Worm (Caenorhabditis elegans) whole organism, mixed stage, embryonic: ENCODE measurements around the gene citk-1.

Experiments used
- blmp-1 ChIP-seq: fragments of 150-350 bp; optimal IDR thresholded peaks from 2 replicates; lab custom pipeline; 2014; ENCODE audit warnings: missing biosample characterization, missing genetic modification characterization
- ceh-83 ChIP-seq: fragments of 200-800 bp; sonication (Bioruptor generic); optimal IDR thresholded peaks from 2 replicates; lab custom pipeline; 2018; ENCODE audit warnings: mild to moderate bottlenecking, missing genetic modification characterization, missing compliant biosample characterization
- elt-3 ChIP-seq: fragments of 150-350 bp; optimal IDR thresholded peaks from 2 replicates; lab custom pipeline; 2014; ENCODE audit warnings: missing biosample characterization, missing genetic modification characterization
- lin-13 ChIP-seq: fragments of 150-350 bp; optimal IDR thresholded peaks from 2 replicates; lab custom pipeline; 2014; ENCODE audit warnings: missing biosample characterization, missing genetic modification characterization
- nhr-2 ChIP-seq: fragments of 150-350 bp; optimal IDR thresholded peaks from 2 replicates; lab custom pipeline; 2014; ENCODE audit warnings: missing biosample characterization, missing genetic modification characterization
- nhr-237 ChIP-seq: fragments of 150-350 bp; optimal IDR thresholded peaks from 2 replicates; lab custom pipeline; 2014; ENCODE audit warnings: missing biosample characterization, missing genetic modification characterization
- nhr-28 ChIP-seq: fragments of 150-350 bp; optimal IDR thresholded peaks from 2 replicates; lab custom pipeline; 2014; ENCODE audit warnings: missing biosample characterization, missing genetic modification characterization
- pha-4 ChIP-seq: fragments of 150-350 bp; optimal IDR thresholded peaks from 2 replicates; lab custom pipeline; 2018; ENCODE audit warnings: missing biosample characterization, missing genetic modification reagents, missing genetic modification characterization
- unc-62 ChIP-seq: fragments of 150-350 bp; optimal IDR thresholded peaks from 2 replicates; lab custom pipeline; 2014; ENCODE audit warnings: missing biosample characterization, missing genetic modification reagents, missing genetic modification characterization

- TF ChIP-seq unc-62 (no peak), nhr-2 (tag; lab: Kevin White, UChicago) (no peak), elt-3 (no peak), nhr-28 (tag; lab: Kevin White, UChicago) (no peak), pha-4 (tag; lab: Kevin White, UChicago) (no peak), lin-13 (tag; lab: Kevin White, UChicago) (no peak), nhr-237 (tag; lab: Kevin White, UChicago) (no peak), blmp-1 (tag; lab: Kevin White, UChicago) (no peak), ceh-83 (GFP tag; lab: Kevin White, UChicago) (no peak)
Measured at ce11 chrII:13954077-13954476, 45.4 kb downstream of the citk-1 start.
